Fruit fly (Drosophila melanogaster) whole organism, embryonic: ENCODE measurements around the gene CG16995.

Source experiments
- Atf3 ChIP-seq: fragments of 200-800 bp; sonication (Bioruptor generic); optimal IDR thresholded peaks from 3 replicates; lab custom pipeline; 2016; ENCODE audit warnings: missing biosample characterization, missing genetic modification characterization
- Bgb ChIP-seq: fragments of 200-800 bp; sonication (Bioruptor generic); IDR thresholded peaks from 2 replicates; pipeline ENCODE4 v1.3.6; 2022; ENCODE audit warnings: missing biosample characterization, missing genetic modification characterization; ENCODE audit not compliant: partially characterized antibody
- BtbVII ChIP-seq: fragments of 200-800 bp; sonication (Bioruptor generic); optimal IDR thresholded peaks from 3 replicates; lab custom pipeline; 2017; ENCODE audit warnings: missing biosample characterization, mild to moderate bottlenecking, missing genetic modification characterization
- CG11093 ChIP-seq: fragments of 200-800 bp; sonication (Bioruptor generic); IDR thresholded peaks from 3 replicates; pipeline ENCODE4 v1.3.6; 2022; ENCODE audit warnings: missing biosample characterization, missing genetic modification characterization
- CG11398 ChIP-seq: fragments of 200-800 bp; sonication (Bioruptor generic); optimal IDR thresholded peaks from 2 replicates; lab custom pipeline; 2016; ENCODE audit warnings: missing biosample characterization, missing genetic modification characterization
- CG11456 ChIP-seq: fragments of 200-800 bp; sonication (Bioruptor generic); IDR thresholded peaks from 3 replicates; pipeline ENCODE4 v1.3.6; 2022; ENCODE audit warnings: missing biosample characterization, missing genetic modification characterization
- CG13123 ChIP-seq: fragments of 200-800 bp; sonication (Bioruptor generic); optimal IDR thresholded peaks from 2 replicates; lab custom pipeline; 2016; ENCODE audit warnings: missing biosample characterization, missing genetic modification characterization
- CG14965 ChIP-seq: fragments of 200-800 bp; sonication (Bioruptor generic); optimal IDR thresholded peaks from 2 replicates; lab custom pipeline; 2016; ENCODE audit warnings: missing biosample characterization, missing genetic modification characterization, borderline replicate concordance
- CG16779 ChIP-seq: fragments of 200-800 bp; sonication (Bioruptor generic); IDR thresholded peaks from 2 replicates; pipeline ENCODE4 v1.3.6; 2022; ENCODE audit warnings: missing biosample characterization, missing genetic modification characterization
- CG17328 ChIP-seq: fragments of 200-800 bp; sonication (Bioruptor generic); IDR thresholded peaks from 2 replicates; pipeline ENCODE4 v1.3.6; 2022; ENCODE audit warnings: missing biosample characterization, missing genetic modification characterization
- CG17829 ChIP-seq: fragments of 200-800 bp; optimal IDR thresholded peaks from 2 replicates; lab custom pipeline; 2019; ENCODE audit warnings: missing biosample characterization, mild to moderate bottlenecking, missing genetic modification characterization, moderate library complexity
- CG1832 ChIP-seq: fragments of 200-800 bp; sonication (Bioruptor generic); optimal IDR thresholded peaks from 2 replicates; lab custom pipeline; 2017; ENCODE audit warnings: missing biosample characterization, mild to moderate bottlenecking, missing genetic modification characterization, inconsistent platforms
- CG18619 ChIP-seq: fragments of 200-800 bp; sonication (Bioruptor generic); optimal IDR thresholded peaks from 3 replicates; lab custom pipeline; 2017; ENCODE audit warnings: missing biosample characterization, mild to moderate bottlenecking, missing genetic modification characterization
- CG2120 ChIP-seq: fragments of 200-800 bp; sonication (Bioruptor generic); optimal IDR thresholded peaks from 3 replicates; lab custom pipeline; 2016; ENCODE audit warnings: missing biosample characterization, missing genetic modification characterization
- CG2202 ChIP-seq: fragments of 200-800 bp; sonication (Bioruptor generic); optimal IDR thresholded peaks from 2 replicates; lab custom pipeline; 2018; ENCODE audit warnings: missing biosample characterization, mild to moderate bottlenecking, missing genetic modification characterization
- CG2889 ChIP-seq: fragments of 200-800 bp; sonication (Bioruptor generic); IDR thresholded peaks from 3 replicates; pipeline ENCODE4 v1.3.6; 2022; ENCODE audit warnings: missing biosample characterization, missing genetic modification characterization
- CG31441 ChIP-seq: fragments of 200-800 bp; sonication (Bioruptor generic); IDR thresholded peaks from 2 replicates; pipeline ENCODE4 v1.3.6; 2022; ENCODE audit warnings: missing biosample characterization, missing genetic modification characterization
- CG32532 ChIP-seq: fragments of 200-800 bp; sonication (Bioruptor generic); IDR thresholded peaks from 2 replicates; pipeline ENCODE4 v1.3.6; 2022; ENCODE audit warnings: missing biosample characterization, missing genetic modification characterization
- CG32772 ChIP-seq: fragments of 200-800 bp; sonication (Bioruptor generic); IDR thresholded peaks from 2 replicates; pipeline ENCODE4 v1.3.6; 2022; ENCODE audit warnings: missing biosample characterization, missing genetic modification characterization
- CG3847 ChIP-seq: fragments of 200-800 bp; sonication (Bioruptor generic); IDR thresholded peaks from 2 replicates; pipeline ENCODE4 v1.3.6; 2022; ENCODE audit warnings: missing biosample characterization, missing genetic modification characterization
- CG4404 ChIP-seq: fragments of 200-800 bp; sonication (Bioruptor generic); IDR thresholded peaks from 2 replicates; pipeline ENCODE4 v1.3.6; 2022; ENCODE audit warnings: missing biosample characterization, missing genetic modification characterization
- CG4617 ChIP-seq: fragments of 200-800 bp; sonication (Bioruptor generic); optimal IDR thresholded peaks from 3 replicates; lab custom pipeline; 2016; ENCODE audit warnings: missing biosample characterization, missing genetic modification characterization, borderline replicate concordance
- CG6654 ChIP-seq: fragments of 200-800 bp; sonication (Bioruptor generic); optimal IDR thresholded peaks from 2 replicates; lab custom pipeline; 2017; ENCODE audit warnings: missing biosample characterization, mild to moderate bottlenecking, missing genetic modification characterization
- CG7786 ChIP-seq: fragments of 200-800 bp; sonication (Bioruptor generic); optimal IDR thresholded peaks from 2 replicates; lab custom pipeline; 2016; ENCODE audit warnings: missing biosample characterization, missing genetic modification characterization
- CG9727 ChIP-seq: fragments of 200-800 bp; sonication (Bioruptor generic); optimal IDR thresholded peaks from 3 replicates; lab custom pipeline; 2017; ENCODE audit warnings: missing biosample characterization, mild to moderate bottlenecking, missing genetic modification characterization
- CG9797 ChIP-seq: fragments of 200-800 bp; sonication (Bioruptor generic); optimal IDR thresholded peaks from 3 replicates; lab custom pipeline; 2018; ENCODE audit warnings: missing biosample characterization, mild to moderate bottlenecking, missing genetic modification characterization
- CHES-1-like ChIP-seq: fragments of 200-800 bp; sonication (Bioruptor generic); optimal IDR thresholded peaks from 2 replicates; lab custom pipeline; 2016; ENCODE audit warnings: missing biosample characterization, missing genetic modification characterization
- CrebB ChIP-seq: fragments of 200-800 bp; sonication (Bioruptor generic); optimal IDR thresholded peaks from 3 replicates; lab custom pipeline; 2018; ENCODE audit warnings: missing biosample characterization, mild to moderate bottlenecking, missing genetic modification characterization
- Dp ChIP-seq: fragments of 200-800 bp; sonication (Bioruptor generic); optimal IDR thresholded peaks from 2 replicates; lab custom pipeline; 2018; ENCODE audit warnings: missing biosample characterization, mild to moderate bottlenecking, missing genetic modification characterization, moderate library complexity
- Hmr ChIP-seq: fragments of 200-800 bp; sonication (Bioruptor generic); optimal IDR thresholded peaks from 3 replicates; lab custom pipeline; 2017; ENCODE audit warnings: mild to moderate bottlenecking, missing biosample characterization, missing genetic modification reagents, missing genetic modification characterization
- Max ChIP-seq: fragments of 200-800 bp; sonication (Bioruptor generic); optimal IDR thresholded peaks from 2 replicates; lab custom pipeline; 2016; ENCODE audit warnings: missing biosample characterization, mild to moderate bottlenecking, missing genetic modification characterization
- Nf-YB ChIP-seq: fragments of 200-800 bp; sonication (Bioruptor generic); optimal IDR thresholded peaks from 3 replicates; lab custom pipeline; 2019; ENCODE audit warnings: missing biosample characterization, mild to moderate bottlenecking, missing genetic modification characterization, moderate library complexity
- amos ChIP-seq: fragments of 200-800 bp; sonication (Bioruptor generic); IDR thresholded peaks from 2 replicates; pipeline ENCODE4 v1.3.6; 2022; ENCODE audit warnings: missing biosample characterization, missing genetic modification characterization; ENCODE audit not compliant: partially characterized antibody
- bsh ChIP-seq, 2 experiments: fragments of 200-800 bp; sonication (Bioruptor generic); optimal IDR thresholded peaks; 2 replicates each; lab custom pipeline; 2017 to 2018; ENCODE audit warnings: mild to moderate bottlenecking in 2 of 2, missing biosample characterization in 2 of 2, missing genetic modification characterization in 2 of 2, moderate library complexity in 1 of 2
- crol ChIP-seq: fragments of 200-800 bp; sonication (Bioruptor generic); IDR thresholded peaks from 2 replicates; pipeline ENCODE4 v1.3.6; 2022; ENCODE audit warnings: missing biosample characterization, missing genetic modification characterization
- emc ChIP-seq: fragments of 200-800 bp; sonication (Bioruptor generic); optimal IDR thresholded peaks from 2 replicates; lab custom pipeline; 2016; ENCODE audit warnings: missing biosample characterization, missing genetic modification characterization
- en ChIP-seq: fragments of 200-800 bp; sonication (Bioruptor generic); optimal IDR thresholded peaks from 2 replicates; lab custom pipeline; 2016; ENCODE audit warnings: missing biosample characterization, missing genetic modification characterization
- eyg ChIP-seq: fragments of 200-800 bp; sonication (Bioruptor generic); optimal IDR thresholded peaks from 3 replicates; lab custom pipeline; 2016; ENCODE audit warnings: missing biosample characterization, missing genetic modification characterization
- fd3F ChIP-seq: fragments of 200-800 bp; sonication (Bioruptor generic); optimal IDR thresholded peaks from 2 replicates; lab custom pipeline; 2018; ENCODE audit warnings: missing biosample characterization, mild to moderate bottlenecking, missing genetic modification characterization, moderate library complexity
- fd64A ChIP-seq: fragments of 200-800 bp; sonication (Bioruptor generic); optimal IDR thresholded peaks from 3 replicates; lab custom pipeline; 2018; ENCODE audit warnings: missing biosample characterization, mild to moderate bottlenecking, missing genetic modification characterization
- lbe ChIP-seq: fragments of 200-800 bp; sonication (Bioruptor generic); optimal IDR thresholded peaks from 2 replicates; lab custom pipeline; 2016; ENCODE audit warnings: missing biosample characterization, mild to moderate bottlenecking, missing genetic modification characterization
- lov ChIP-seq, 2 experiments: fragments of 200-800 bp in 1 of 2; fragments of >200 bp in 1 of 2; sonication (Bioruptor generic) in 1 of 2; IDR thresholded peaks in 1 of 2; optimal IDR thresholded peaks in 1 of 2; 2 replicates in 1 of 2; 3 replicates in 1 of 2; pipeline versions ENCODE4 v1.3.6 to Lab custom; 2017 to 2022; ENCODE audit warnings: missing biosample characterization in 1 of 2, missing genetic modification characterization in 1 of 2
- mirr ChIP-seq: fragments of 200-800 bp; sonication (Bioruptor generic); optimal IDR thresholded peaks from 3 replicates; lab custom pipeline; 2018; ENCODE audit warnings: missing biosample characterization, mild to moderate bottlenecking, missing genetic modification characterization
- nmo ChIP-seq: fragments of 200-800 bp; sonication (Bioruptor generic); optimal IDR thresholded peaks from 2 replicates; lab custom pipeline; 2018; ENCODE audit warnings: missing biosample characterization, mild to moderate bottlenecking, missing genetic modification characterization, moderate library complexity
- nom ChIP-seq: fragments of 200-800 bp; sonication (Bioruptor generic); optimal IDR thresholded peaks from 2 replicates; lab custom pipeline; 2017; ENCODE audit warnings: missing biosample characterization, missing genetic modification characterization, mild to moderate bottlenecking, moderate library complexity, missing genetic modification reagents
- peb ChIP-seq: fragments of 200-800 bp; sonication (Bioruptor generic); IDR thresholded peaks from 2 replicates; pipeline ENCODE4 v1.3.6; 2022; ENCODE audit warnings: missing biosample characterization, missing genetic modification characterization
- rib ChIP-seq: fragments of 200-800 bp; sonication (Bioruptor generic); IDR thresholded peaks from 2 replicates; pipeline ENCODE4 v1.3.6; 2022; ENCODE audit warnings: missing biosample characterization, missing genetic modification characterization
- scrt ChIP-seq: fragments of 200-800 bp; sonication (Bioruptor generic); optimal IDR thresholded peaks from 2 replicates; lab custom pipeline; 2018; ENCODE audit warnings: missing biosample characterization, mild to moderate bottlenecking, missing genetic modification characterization, moderate library complexity
- sob ChIP-seq: fragments of 200-800 bp; sonication (Bioruptor generic); IDR thresholded peaks from 2 replicates; pipeline ENCODE4 v1.3.6; 2022; ENCODE audit warnings: missing biosample characterization, missing genetic modification characterization
- sr ChIP-seq: fragments of 200-800 bp; sonication (Bioruptor generic); IDR thresholded peaks from 3 replicates; pipeline ENCODE4 v1.3.6; 2022; ENCODE audit warnings: missing biosample characterization, missing genetic modification characterization
- unpg ChIP-seq: fragments of 200-800 bp; sonication (Bioruptor generic); optimal IDR thresholded peaks from 3 replicates; lab custom pipeline; 2018; ENCODE audit warnings: missing biosample characterization, mild to moderate bottlenecking, missing genetic modification characterization, moderate library complexity

Gene CG16995

DNA sequence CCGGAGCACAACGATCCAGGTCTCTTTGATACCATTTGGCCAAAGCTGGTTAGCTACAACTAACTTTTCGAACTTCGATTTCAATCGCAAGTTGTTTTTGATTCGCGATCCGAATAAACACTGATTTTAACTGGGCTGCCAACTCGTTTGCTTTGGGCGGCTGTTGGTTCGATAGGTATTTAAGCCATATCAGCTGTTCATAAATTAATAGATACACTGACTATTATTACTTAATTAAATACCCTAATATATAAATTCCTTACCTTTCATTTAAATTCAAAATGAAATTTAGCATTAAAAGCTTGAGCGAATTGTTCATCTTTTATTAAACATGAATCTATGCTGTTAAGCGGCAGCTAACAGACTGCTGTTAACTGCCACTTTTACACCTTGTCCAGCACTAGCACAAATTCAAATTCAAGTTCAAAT, 49.5 kb downstream of the CG16995 start, which contains the start of gene CG9967 (continued):
- no peak for TF ChIP-seq Atf3 (GFP tag; lab: Kevin White, UChicago)
- no peak for TF ChIP-seq CG2202
- TF ChIP-seq CG11456: no peak
- TF ChIP-seq Nf-YB (GFP tag; lab: Kevin White, UChicago): no peak
- peak; percentile 17 for TF ChIP-seq CG4617 (GFP tag; lab: Kevin White, UChicago)
- peak; percentile 27; the same call in 1 of the 2 replicates for TF ChIP-seq Bgb (GFP tag; lab: Robert Waterston, UW)
- peak; percentile 13 for TF ChIP-seq CG9797 (GFP tag; lab: Kevin White, UChicago)
- no peak for TF ChIP-seq sob (GFP tag; lab: Robert Waterston, UW)
- peak; percentile 45 for TF ChIP-seq lbe (GFP tag; lab: Kevin White, UChicago)
- no peak for TF ChIP-seq mirr
- no peak for TF ChIP-seq CG7786
- TF ChIP-seq fd64A (GFP tag; lab: Kevin White, UChicago): no peak
- TF ChIP-seq Hmr (GFP tag; lab: Kevin White, UChicago): no peak
- TF ChIP-seq CG9727 (GFP tag; lab: Kevin White, UChicago): no peak
- TF ChIP-seq Max (GFP tag; lab: Kevin White, UChicago): no peak
- TF ChIP-seq CG3847: no peak
- no peak for TF ChIP-seq CG16779 (GFP tag; lab: Robert Waterston, UW)
- TF ChIP-seq CG14965 (GFP tag; lab: Kevin White, UChicago): no peak
- TF ChIP-seq nmo: peak; percentile 29
- no peak for TF ChIP-seq CG13123
- TF ChIP-seq bsh (GFP tag; optimal IDR thresholded peaks at IDR 0.05; lab: Kevin White, UChicago): no peak
- TF ChIP-seq CrebB (tag; lab: Kevin White, UChicago): no peak
- TF ChIP-seq sr (GFP tag; lab: Robert Waterston, UW): no peak
- no peak for TF ChIP-seq lov (optimal IDR thresholded peaks at IDR 0.05; lab: Kevin White, UChicago)
- TF ChIP-seq lov (GFP tag; IDR thresholded peaks at IDR 0.05; lab: Robert Waterston, UW): no peak
- no peak for TF ChIP-seq eyg (GFP tag; lab: Kevin White, UChicago)
- no peak for TF ChIP-seq CG32772
- no peak for TF ChIP-seq CHES-1-like (GFP tag; lab: Kevin White, UChicago)
- TF ChIP-seq nom: no peak
- TF ChIP-seq CG4404 (GFP tag; lab: Robert Waterston, UW): no peak
- TF ChIP-seq emc: no peak
- TF ChIP-seq unpg (GFP tag; lab: Kevin White, UChicago): no peak
- TF ChIP-seq Dp (GFP tag; lab: Kevin White, UChicago): peak; percentile 86
- no peak for TF ChIP-seq fd3F (GFP tag; lab: Kevin White, UChicago)
- no peak for TF ChIP-seq CG11398
- TF ChIP-seq CG17328: no peak
- TF ChIP-seq rib (GFP tag; lab: Robert Waterston, UW): no peak
- peak; percentile 34; the same call in 1 of the 2 replicates for TF ChIP-seq amos (GFP tag; lab: Robert Waterston, UW)
- no peak for TF ChIP-seq CG2120 (GFP tag; lab: Kevin White, UChicago)
- no peak for TF ChIP-seq crol
- no peak for TF ChIP-seq peb (GFP tag; lab: Robert Waterston, UW)
- no peak for TF ChIP-seq BtbVII
- no peak for TF ChIP-seq CG18619 (GFP tag; lab: Kevin White, UChicago)
- TF ChIP-seq CG17829: peak; percentile 11
- TF ChIP-seq CG1832 (GFP tag; lab: Kevin White, UChicago): no peak
- no peak for TF ChIP-seq en (GFP tag; lab: Kevin White, UChicago)
- TF ChIP-seq CG6654 (GFP tag; lab: Kevin White, UChicago): no peak
- no peak for TF ChIP-seq CG31441 (GFP tag; lab: Robert Waterston, UW)
- TF ChIP-seq CG11093: no peak
- no peak for TF ChIP-seq scrt (GFP tag; lab: Kevin White, UChicago)
- no peak for TF ChIP-seq CG2889 (GFP tag; lab: Robert Waterston, UW)
- no peak for TF ChIP-seq CG32532
